Worm (Caenorhabditis elegans) whole organism, L1 larva: ENCODE data around the gene fbxa-153.
A peak's percentile ranks its signal among the peaks of the same experiment; 100 is the strongest.

ENCODE experiments used
- C16A3.4 ChIP-seq: fragments of 150-350 bp; optimal IDR thresholded peaks from 2 replicates; lab custom pipeline; 2014; ENCODE audit warnings: missing biosample characterization, missing genetic modification characterization
- Y116A8C.19 ChIP-seq: sonication (generic microtip); optimal IDR thresholded peaks from 2 replicates; lab custom pipeline; 2016; ENCODE audit warnings: missing compliant biosample characterization, missing genetic modification characterization, borderline replicate concordance
- aha-1 ChIP-seq: fragments of 150-350 bp; optimal IDR thresholded peaks from 2 replicates; lab custom pipeline; 2014; ENCODE audit warnings: missing biosample characterization, missing genetic modification characterization
- ama-1 ChIP-seq: fragments of 150-350 bp; optimal IDR thresholded peaks from 2 replicates; lab custom pipeline; 2014
- blmp-1 ChIP-seq: fragments of 150-350 bp; optimal IDR thresholded peaks from 2 replicates; lab custom pipeline; 2014; ENCODE audit warnings: missing biosample characterization, missing genetic modification characterization
- ceh-8 ChIP-seq: fragments of 200-800 bp; sonication (Bioruptor generic); optimal IDR thresholded peaks from 2 replicates; lab custom pipeline; 2018; ENCODE audit warnings: mild to moderate bottlenecking, missing genetic modification characterization, moderate library complexity, missing compliant biosample characterization
- efl-1 ChIP-seq, 4 experiments: fragments of 150-350 bp; optimal IDR thresholded peaks in 3 of 4; peaks in 1 of 4; 1 replicate in 1 of 4; 2 replicates in 3 of 4; lab custom pipeline; 2014; ENCODE audit warnings: missing biosample characterization in 2 of 4, missing genetic modification characterization in 2 of 4, missing genetic modification reagents in 2 of 4
- egl-27 ChIP-seq, 2 experiments: fragments of 150-350 bp in 1 of 2; sonication (generic microtip); optimal IDR thresholded peaks; 3 replicates each; lab custom pipeline; 2017 to 2018; ENCODE audit warnings: missing biosample characterization in 2 of 2, missing genetic modification characterization in 2 of 2, missing genetic modification reagents in 2 of 2
- elt-2 ChIP-seq: sonication (generic microtip); optimal IDR thresholded peaks from 2 replicates; lab custom pipeline; 2016; ENCODE audit warnings: missing genetic modification characterization, mild to moderate bottlenecking, inconsistent platforms, missing compliant biosample characterization, missing genetic modification reagents
- fkh-8 ChIP-seq: sonication (generic microtip); optimal IDR thresholded peaks from 2 replicates; lab custom pipeline; 2016; ENCODE audit warnings: mild to moderate bottlenecking, missing genetic modification characterization, missing compliant biosample characterization
- fos-1 ChIP-seq: fragments of 150-350 bp; optimal IDR thresholded peaks from 2 replicates; lab custom pipeline; 2014; ENCODE audit warnings: missing biosample characterization, missing genetic modification characterization
- hlh-4 ChIP-seq: sonication (generic microtip); optimal IDR thresholded peaks from 2 replicates; lab custom pipeline; 2016; ENCODE audit warnings: mild to moderate bottlenecking, missing genetic modification characterization, missing compliant biosample characterization
- irx-1 ChIP-seq: sonication (generic microtip); optimal IDR thresholded peaks from 2 replicates; lab custom pipeline; 2016; ENCODE audit warnings: missing genetic modification characterization, missing compliant biosample characterization
- isw-1 ChIP-seq: fragments of 200-800 bp; sonication (Bioruptor generic); IDR thresholded peaks from 2 replicates; pipeline ENCODE4 v1.3.6; 2022; ENCODE audit warnings: missing genetic modification characterization, missing compliant biosample characterization
- jun-1 ChIP-seq: fragments of 150-350 bp; optimal IDR thresholded peaks from 2 replicates; lab custom pipeline; 2014; ENCODE audit warnings: missing biosample characterization, missing genetic modification reagents, missing genetic modification characterization
- lin-13 ChIP-seq: fragments of 150-350 bp; optimal IDR thresholded peaks from 2 replicates; lab custom pipeline; 2014; ENCODE audit warnings: missing biosample characterization, missing genetic modification reagents, missing genetic modification characterization
- lin-14 ChIP-seq: fragments of 200-800 bp; sonication (Bioruptor generic); optimal IDR thresholded peaks from 2 replicates; lab custom pipeline; 2018; ENCODE audit warnings: mild to moderate bottlenecking, missing genetic modification characterization, moderate library complexity, missing compliant biosample characterization
- lin-15B ChIP-seq: fragments of 150-350 bp; sonication (generic microtip); optimal IDR thresholded peaks from 3 replicates; lab custom pipeline; 2014; ENCODE audit warnings: missing biosample characterization, missing genetic modification characterization
- lin-39 ChIP-seq: fragments of 150-350 bp; optimal IDR thresholded peaks from 2 replicates; lab custom pipeline; 2014; ENCODE audit warnings: missing biosample characterization, missing genetic modification reagents, missing genetic modification characterization
- nhr-11 ChIP-seq: fragments of 150-350 bp; optimal IDR thresholded peaks from 2 replicates; lab custom pipeline; 2014; ENCODE audit warnings: missing biosample characterization, missing genetic modification characterization
- nhr-12 ChIP-seq: sonication (generic microtip); optimal IDR thresholded peaks from 2 replicates; lab custom pipeline; 2017; ENCODE audit warnings: missing biosample characterization, missing genetic modification characterization
- nhr-19 ChIP-seq: fragments of 200-800 bp; sonication (Bioruptor generic); conservative IDR thresholded peaks from 2 replicates; pipeline ENCODE4 v1.3.6; 2022; ENCODE audit warnings: missing genetic modification characterization, missing compliant biosample characterization
- nhr-20 ChIP-seq: sonication (generic microtip); optimal IDR thresholded peaks from 2 replicates; lab custom pipeline; 2016; ENCODE audit warnings: mild to moderate bottlenecking, missing genetic modification characterization, missing compliant biosample characterization
- nhr-237 ChIP-seq: fragments of 150-350 bp; optimal IDR thresholded peaks from 2 replicates; lab custom pipeline; 2014; ENCODE audit warnings: missing biosample characterization, missing genetic modification characterization
- nhr-28 ChIP-seq: fragments of 150-350 bp; optimal IDR thresholded peaks from 2 replicates; lab custom pipeline; 2014; ENCODE audit warnings: missing biosample characterization, missing genetic modification characterization
- nhr-47 ChIP-seq: sonication (generic microtip); optimal IDR thresholded peaks from 2 replicates; lab custom pipeline; 2016; ENCODE audit warnings: mild to moderate bottlenecking, missing genetic modification characterization, moderate library complexity, missing compliant biosample characterization
- nhr-77 ChIP-seq: fragments of 150-350 bp; optimal IDR thresholded peaks from 2 replicates; lab custom pipeline; 2014; ENCODE audit warnings: missing biosample characterization, missing genetic modification characterization
- nhr-84 ChIP-seq: sonication (generic microtip); optimal IDR thresholded peaks from 2 replicates; lab custom pipeline; 2017; ENCODE audit warnings: missing biosample characterization, missing genetic modification characterization
- nhr-90 ChIP-seq: sonication (generic microtip); optimal IDR thresholded peaks from 2 replicates; lab custom pipeline; 2016; ENCODE audit warnings: mild to moderate bottlenecking, missing genetic modification characterization, missing compliant biosample characterization; ENCODE audit not compliant: poor library complexity
- snpc-4 ChIP-seq: fragments of 150-350 bp; optimal IDR thresholded peaks from 2 replicates; lab custom pipeline; 2014; ENCODE audit warnings: missing biosample characterization, missing genetic modification characterization
- sptf-1 ChIP-seq: fragments of 150-350 bp; optimal IDR thresholded peaks from 2 replicates; lab custom pipeline; 2014; ENCODE audit warnings: missing biosample characterization, missing genetic modification characterization
- tbx-2 ChIP-seq: sonication (generic microtip); optimal IDR thresholded peaks from 2 replicates; lab custom pipeline; 2016; ENCODE audit warnings: missing genetic modification characterization, missing compliant biosample characterization
- unc-130 ChIP-seq: fragments of 150-350 bp; optimal IDR thresholded peaks from 2 replicates; lab custom pipeline; 2017; ENCODE audit warnings: missing biosample characterization, missing genetic modification characterization, inconsistent platforms
- unc-62 ChIP-seq: fragments of 150-350 bp; optimal IDR thresholded peaks from 2 replicates; lab custom pipeline; 2014; ENCODE audit warnings: missing biosample characterization, missing genetic modification reagents, missing genetic modification characterization
- vab-15 ChIP-seq: sonication (generic microtip); optimal IDR thresholded peaks from 2 replicates; lab custom pipeline; 2017; ENCODE audit warnings: missing genotype, mild to moderate bottlenecking, missing genetic modification characterization, missing compliant biosample characterization
- zip-4 ChIP-seq: fragments of 200-800 bp; sonication (Bioruptor generic); optimal IDR thresholded peaks from 2 replicates; lab custom pipeline; 2018; ENCODE audit warnings: mild to moderate bottlenecking, missing genetic modification characterization, moderate library complexity, missing compliant biosample characterization
- ztf-11 ChIP-seq, 2 experiments: sonication (generic microtip); optimal IDR thresholded peaks; 2 replicates each; lab custom pipeline; 2016 to 2017; ENCODE audit warnings: missing genetic modification characterization in 2 of 2, missing biosample characterization in 1 of 2, missing compliant biosample characterization in 1 of 2

fbxa-153 gene

ce11 chrV:15638853-15639252 is 28.7 kb upstream of the fbxa-153 start, which contains the start of gene srz-44:
srz-44 (minus strand) TSS chrV:15638953.
- TF ChIP-seq lin-15B (tag; lab: Kevin White, UChicago), result no peak
- no peak for TF ChIP-seq nhr-84 (tag; lab: Kevin White, UChicago)
- no peak for TF ChIP-seq vab-15 (tag; lab: Kevin White, UChicago)

DNA sequence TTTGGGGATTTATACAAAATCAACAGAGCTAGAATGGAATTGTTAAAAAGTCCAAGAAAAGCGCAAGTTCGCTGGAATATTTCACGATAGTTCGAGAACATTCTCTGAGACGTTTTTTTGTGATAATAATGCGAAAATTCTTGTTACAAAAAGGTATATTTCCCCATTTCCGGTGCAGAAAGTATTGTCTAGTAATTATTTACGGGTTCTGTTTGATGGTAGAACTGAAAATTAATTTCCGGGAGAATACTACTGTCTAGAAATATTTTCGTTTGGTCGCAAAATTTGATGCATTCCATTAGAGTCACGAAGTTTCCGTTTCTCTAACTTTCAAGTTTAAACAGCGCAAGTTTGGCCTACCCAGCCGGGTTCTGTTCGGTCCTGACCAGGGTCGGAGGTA is 19.4 kb upstream of the fbxa-153 start, which contains the start of gene str-248:
Gene str-248, minus strand, starts transcription at position 101 of the 400 bp plus-strand sequence.
- TF ChIP-seq nhr-90, result no peak
- no peak for TF ChIP-seq unc-130 (tag; lab: Kevin White, UChicago)
- no peak for TF ChIP-seq C16A3.4 (tag; lab: Kevin White, UChicago)
- TF ChIP-seq nhr-11, result no peak
- TF ChIP-seq unc-62 (GFP tag; lab: Kevin White, UChicago), result no peak
- TF ChIP-seq tbx-2 (tag; lab: Kevin White, UChicago), result no peak
- no peak for TF ChIP-seq elt-2
- TF ChIP-seq blmp-1 (tag; lab: Kevin White, UChicago), result no peak
- TF ChIP-seq fkh-8 (tag; lab: Kevin White, UChicago), result no peak
- no peak for TF ChIP-seq Y116A8C.19 (tag; lab: Kevin White, UChicago)
- TF ChIP-seq hlh-4 (tag; lab: Kevin White, UChicago), result no peak
- no peak for TF ChIP-seq nhr-84 (tag; lab: Kevin White, UChicago)
- no peak for TF ChIP-seq irx-1
- no peak for TF ChIP-seq egl-27 (tag; optimal IDR thresholded peaks at IDR 0.05; lab: Kevin White, UChicago)
- TF ChIP-seq sptf-1 (tag; lab: Kevin White, UChicago), result no peak
- TF ChIP-seq nhr-19, result no peak
- TF ChIP-seq nhr-77, result no peak
- no peak for TF ChIP-seq snpc-4 (tag; lab: Kevin White, UChicago)
- TF ChIP-seq aha-1 (tag; lab: Kevin White, UChicago), result no peak
- no peak for TF ChIP-seq fos-1 (tag; lab: Kevin White, UChicago)

DNA sequence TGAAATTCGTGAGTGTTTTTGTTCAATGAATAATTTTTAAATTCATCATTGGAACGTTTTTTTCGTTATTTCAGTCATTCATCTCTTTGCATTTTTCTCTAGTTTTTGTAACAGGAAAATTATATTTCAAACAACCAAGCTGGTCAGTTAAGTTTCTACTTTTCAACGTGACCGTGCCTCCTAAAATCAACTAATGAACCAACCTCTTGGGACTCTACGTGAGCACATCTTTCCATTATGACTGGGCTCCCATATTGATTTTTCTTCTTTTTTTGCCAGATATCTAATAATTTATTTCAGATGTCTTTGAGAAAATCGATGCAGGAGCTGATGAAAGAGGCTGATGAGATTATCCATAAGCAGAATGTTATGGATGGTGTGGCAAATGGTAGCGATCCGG is 15.4 kb upstream of the fbxa-153 start, which contains the start of gene C55A1.11:
Gene C55A1.11, plus strand, starts transcription at position 301 of the 400 bp plus-strand sequence.
- TF ChIP-seq ceh-8, result no peak
- TF ChIP-seq jun-1 (tag; lab: Kevin White, UChicago), result no peak
- TF ChIP-seq nhr-19, result no peak
- no peak for TF ChIP-seq nhr-237 (tag; lab: Kevin White, UChicago)
- TF ChIP-seq efl-1 (optimal IDR thresholded peaks at IDR 0.05; lab: Kevin White, UChicago), result no peak
- TF ChIP-seq efl-1 (GFP tag; optimal IDR thresholded peaks at IDR 0.05 in 1 of 2; lab: Kevin White, UChicago), result peak in 1 of 2 experiments; percentile 32
- no peak for TF ChIP-seq zip-4
- TF ChIP-seq ama-1 (lab: Kevin White, UChicago), result no peak
- TF ChIP-seq nhr-28 (tag; lab: Kevin White, UChicago), result no peak

DNA sequence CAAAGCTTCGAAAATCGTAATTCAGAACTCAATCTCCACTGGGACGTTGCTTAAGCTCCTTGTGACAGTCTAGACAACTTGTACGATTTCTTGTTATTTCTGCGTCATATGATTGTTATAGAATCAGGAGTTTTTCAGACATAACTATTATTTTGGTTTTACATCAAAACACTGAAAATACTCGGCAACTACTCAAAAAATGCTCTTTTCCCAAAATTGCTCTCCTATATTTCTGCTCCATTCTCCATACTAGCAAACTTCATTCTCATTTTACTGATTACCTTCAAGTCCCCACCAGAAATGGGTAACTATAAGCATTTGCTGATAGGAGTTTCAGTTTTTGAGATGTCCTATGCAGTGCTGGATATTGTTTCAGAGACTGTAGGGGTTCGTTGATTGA is 11.3 kb upstream of the fbxa-153 start, which contains the start of gene C55A1.1:
Gene C55A1.1, plus strand, starts transcription at position 301 of the 400 bp plus-strand sequence.
- TF ChIP-seq blmp-1 (tag; lab: Kevin White, UChicago) (no peak), ztf-11 (tag; optimal IDR thresholded peaks at IDR 0.05; lab: Kevin White, UChicago) (no peak), lin-13 (GFP tag; lab: Kevin White, UChicago) (no peak), isw-1 (GFP tag; lab: Robert Waterston, UW) (no peak), nhr-20 (tag; lab: Kevin White, UChicago) (no peak), nhr-47 (tag; lab: Kevin White, UChicago) (no peak), nhr-77 (no peak), lin-39 (tag; lab: Kevin White, UChicago) (no peak), nhr-12 (tag; lab: Kevin White, UChicago) (no peak), lin-14 (GFP tag; lab: Kevin White, UChicago) (no peak)
